Worm (Caenorhabditis elegans) whole organism, young adult: ENCODE measurements around the gene srh-170.

Source experiments
- B0035.1 ChIP-seq: sonication (generic microtip); optimal IDR thresholded peaks from 2 replicates; lab custom pipeline; 2016; ENCODE audit warnings: missing genetic modification characterization, mild to moderate bottlenecking, missing compliant biosample characterization, missing genotype, missing genetic modification reagents
- F33H1.4 ChIP-seq: fragments of 200-800 bp; sonication (Bioruptor generic); IDR thresholded peaks from 2 replicates; pipeline ENCODE4 v1.3.6; 2022; ENCODE audit warnings: missing genetic modification reagents, missing genetic modification characterization, missing compliant biosample characterization
- T26A5.8 ChIP-seq: sonication (generic microtip); optimal IDR thresholded peaks from 2 replicates; lab custom pipeline; 2016; ENCODE audit warnings: missing genetic modification characterization, missing compliant biosample characterization
- Y56A3A.18 ChIP-seq: fragments of 200-800 bp; sonication (Bioruptor generic); IDR thresholded peaks from 2 replicates; pipeline ENCODE4 v1.3.6; 2022; ENCODE audit warnings: missing genetic modification reagents, missing genetic modification characterization, missing compliant biosample characterization
- akir-1 ChIP-seq: fragments of 200-800 bp; sonication (Bioruptor generic); optimal IDR thresholded peaks from 2 replicates; lab custom pipeline; 2018; ENCODE audit warnings: mild to moderate bottlenecking, missing genetic modification characterization, moderate library complexity, missing compliant biosample characterization
- dpl-1 ChIP-seq: fragments of 150-350 bp; optimal IDR thresholded peaks from 2 replicates; lab custom pipeline; 2014; ENCODE audit warnings: missing biosample characterization, missing genetic modification reagents, missing genetic modification characterization
- hmg-20 ChIP-seq: fragments of 200-800 bp; sonication (Bioruptor generic); IDR thresholded peaks from 2 replicates; pipeline ENCODE4 v1.3.6; 2022; ENCODE audit warnings: missing genetic modification reagents, missing genetic modification characterization, missing compliant biosample characterization
- lin-35 ChIP-seq, 3 experiments: fragments of 150-350 bp in 2 of 3; sonication (generic microtip) in 1 of 3; optimal IDR thresholded peaks; 2 replicates each; lab custom pipeline; 2014 to 2018; ENCODE audit warnings: missing biosample characterization in 3 of 3, missing genetic modification characterization in 3 of 3, missing genetic modification reagents in 3 of 3
- mes-4 ChIP-seq: sonication (generic microtip); optimal IDR thresholded peaks from 2 replicates; lab custom pipeline; 2016; ENCODE audit warnings: missing genotype, missing genetic modification characterization, missing compliant biosample characterization
- pbrm-1 ChIP-seq: fragments of 200-800 bp; sonication (Bioruptor generic); IDR thresholded peaks from 2 replicates; pipeline ENCODE4 v1.3.6; 2022; ENCODE audit warnings: missing genetic modification reagents, missing genetic modification characterization, missing compliant biosample characterization
- rpc-1 ChIP-seq, 2 experiments: fragments of 150-350 bp in 1 of 2; sonication (generic microtip) in 1 of 2; optimal IDR thresholded peaks; 2 replicates each; lab custom pipeline; 2014 to 2018; ENCODE audit warnings: missing biosample characterization in 1 of 2, missing genetic modification characterization in 1 of 2, missing genetic modification reagents in 1 of 2, missing genotype in 1 of 2

- TF ChIP-seq hmg-20 (GFP tag; lab: Robert Waterston, UW) (no peak), pbrm-1 (no peak), dpl-1 (GFP tag; lab: Kevin White, UChicago) (no peak), mes-4 (tag; lab: Kevin White, UChicago) (no peak), B0035.1 (no peak), rpc-1 (optimal IDR thresholded peaks at IDR 0.05; lab: Kevin White, UChicago) (no peak), rpc-1 (tag; optimal IDR thresholded peaks at IDR 0.05; lab: Kevin White, UChicago) (no peak), T26A5.8 (no peak), akir-1 (no peak), Y56A3A.18 (no peak), lin-35 (GFP tag; optimal IDR thresholded peaks at IDR 0.05; lab: Kevin White, UChicago) (no peak), F33H1.4 (GFP tag; lab: Robert Waterston, UW) (no peak)
Observed at ce11 chrV:15432457-15432856, 43.8 kb upstream of the srh-170 start, which contains the start of gene T26H5.8.
